Worm (Caenorhabditis elegans) whole organism, L1 larva: ENCODE results near the gene rpn-7.

Experiments used
- ama-1 ChIP-seq: fragments of 150-350 bp; optimal IDR thresholded peaks from 2 replicates; lab custom pipeline; 2014
- efl-1 ChIP-seq, 4 experiments: fragments of 150-350 bp; optimal IDR thresholded peaks in 3 of 4; peaks in 1 of 4; 1 replicate in 1 of 4; 2 replicates in 3 of 4; lab custom pipeline; 2014; ENCODE audit warnings: missing biosample characterization in 2 of 4, missing genetic modification characterization in 2 of 4, missing genetic modification reagents in 2 of 4
- lin-15B ChIP-seq: fragments of 150-350 bp; sonication (generic microtip); optimal IDR thresholded peaks from 3 replicates; lab custom pipeline; 2014; ENCODE audit warnings: missing biosample characterization, missing genetic modification characterization
- nhr-237 ChIP-seq: fragments of 150-350 bp; optimal IDR thresholded peaks from 2 replicates; lab custom pipeline; 2014; ENCODE audit warnings: missing biosample characterization, missing genetic modification characterization
- nhr-90 ChIP-seq: sonication (generic microtip); optimal IDR thresholded peaks from 2 replicates; lab custom pipeline; 2016; ENCODE audit warnings: mild to moderate bottlenecking, missing genetic modification characterization, missing compliant biosample characterization; ENCODE audit not compliant: poor library complexity
- snu-23 ChIP-seq: sonication (generic microtip); optimal IDR thresholded peaks from 2 replicates; lab custom pipeline; 2016; ENCODE audit warnings: missing genetic modification characterization, missing compliant biosample characterization
- swsn-7 ChIP-seq: sonication (generic microtip); optimal IDR thresholded peaks from 2 replicates; lab custom pipeline; 2016; ENCODE audit warnings: missing genetic modification characterization, missing compliant biosample characterization
- unc-86 ChIP-seq: sonication (generic microtip); optimal IDR thresholded peaks from 2 replicates; lab custom pipeline; 2016; ENCODE audit warnings: missing genetic modification characterization, missing compliant biosample characterization
- zag-1 ChIP-seq: fragments of 150-350 bp; optimal IDR thresholded peaks from 2 replicates; lab custom pipeline; 2014; ENCODE audit warnings: missing biosample characterization, missing genetic modification characterization

- TF ChIP-seq efl-1 (optimal IDR thresholded peaks at IDR 0.05; lab: Kevin White, UChicago) = no peak
- TF ChIP-seq efl-1 (GFP tag; optimal IDR thresholded peaks at IDR 0.05 in 1 of 2; lab: Kevin White, UChicago) = no peak
- TF ChIP-seq snu-23 = no peak
- no peak for TF ChIP-seq zag-1 (tag; lab: Kevin White, UChicago)
- no peak for TF ChIP-seq unc-86 (tag; lab: Kevin White, UChicago)
- TF ChIP-seq nhr-237 (tag; lab: Kevin White, UChicago) = no peak
- no peak for TF ChIP-seq ama-1 (lab: Kevin White, UChicago)
- TF ChIP-seq lin-15B (tag; lab: Kevin White, UChicago) = no peak
- no peak for TF ChIP-seq swsn-7
- no peak for TF ChIP-seq nhr-90
Observed at ce11 chrIV:9300127-9300526, 16.3 kb upstream of the rpn-7 start, which contains the start of gene F49C12.3.
